Fruit fly (Drosophila melanogaster): ENCODE results near the gene Rfk.
A peak's percentile ranks its signal among the peaks of the same experiment; 100 is the strongest.

The Rfk gene

dm6 chr3R:7902313-7902872 is 10.7 kb downstream of the Rfk start, which contains the start of gene mRpS9 (continued):
- TF ChIP-seq zfh2 (GFP tag; optimal IDR thresholded peaks at IDR 0.05), result no peak
- TF ChIP-seq CG17385 (GFP tag; optimal IDR thresholded peaks at IDR 0.05), result peak; percentile 97
- TF ChIP-seq pb (GFP tag; optimal IDR thresholded peaks at IDR 0.05), result no peak
- no peak for TF ChIP-seq sc (optimal IDR thresholded peaks at IDR 0.05)
- TF ChIP-seq sc (GFP tag; optimal IDR thresholded peaks at IDR 0.05), result no peak
- peak; percentile 89 for TF ChIP-seq MBD-R2 (GFP tag; IDR thresholded peaks at IDR 0.05)
- TF ChIP-seq trem (tag; optimal IDR thresholded peaks at IDR 0.05), result peak; percentile 17
- TF ChIP-seq crp (GFP tag; optimal IDR thresholded peaks at IDR 0.05), result peak; percentile 86 to 98
- TF ChIP-seq Hmr (GFP tag; optimal IDR thresholded peaks at IDR 0.05), result no peak
- TF ChIP-seq CG13424 (tag; optimal IDR thresholded peaks at IDR 0.05), result no peak
- peak in 1 of 2 experiments; percentile 91 for TF ChIP-seq Pdp1 (GFP tag; optimal IDR thresholded peaks at IDR 0.05)
- no peak for TF ChIP-seq sqz (GFP tag; optimal IDR thresholded peaks at IDR 0.05)
- 0 out of 2 replicates have a peak, but pooled peaks have one; percentile 8 for TF ChIP-seq Scr (GFP tag; IDR thresholded peaks at IDR 0.05; ENCODE audit: partially characterized antibody)
- TF ChIP-seq CG8944 (GFP tag; optimal IDR thresholded peaks at IDR 0.05), result no peak
- TF ChIP-seq CG18262 (tag; optimal IDR thresholded peaks at IDR 0.05), result no peak
- TF ChIP-seq CG13287 (GFP tag; IDR thresholded peaks at IDR 0.05; ENCODE audit: partially characterized antibody), result peak; percentile 43; the same call in 1 of the 2 replicates

- TF ChIP-seq CG8281 (tag; optimal IDR thresholded peaks at IDR 0.05), result no peak
- TF ChIP-seq corto (GFP tag; optimal IDR thresholded peaks at IDR 0.05), result no peak
- no peak for TF ChIP-seq CG17328 (GFP tag; IDR thresholded peaks at IDR 0.05)
- TF ChIP-seq Ets65A (GFP tag), result peak; percentile 94
Measured at dm6 chr3R:7899277-7899676, 13.8 kb downstream of the Rfk start.

- TF ChIP-seq Doc2 (GFP tag; IDR thresholded peaks at IDR 0.05) (no peak), CG8281 (tag; optimal IDR thresholded peaks at IDR 0.05) (no peak), hb (GFP tag; IDR thresholded peaks at IDR 0.05; ENCODE audit: partially characterized antibody) (no peak), Dek (tag; optimal IDR thresholded peaks at IDR 0.05) (no peak), CG3726 (GFP tag; IDR thresholded peaks at IDR 0.05) (no peak), CG9437 (GFP tag; optimal IDR thresholded peaks at IDR 0.05) (peak; percentile 38), unc-4 (GFP tag; IDR thresholded peaks at IDR 0.05; ENCODE audit: partially characterized antibody) (no peak), NK7.1 (GFP tag; optimal IDR thresholded peaks at IDR 0.05) (no peak), tap (tag; optimal IDR thresholded peaks at IDR 0.05) (no peak), CG9797 (GFP tag; optimal IDR thresholded peaks at IDR 0.05) (no peak), CG13624 (GFP tag; optimal IDR thresholded peaks at IDR 0.05) (peak; percentile 55), ssp (GFP tag; IDR thresholded peaks at IDR 0.05) (0 out of 2 replicates have a peak, but pooled peaks have one; percentile 29), ewg (GFP tag; optimal IDR thresholded peaks at IDR 0.05) (no peak), CG4328 (GFP tag; optimal IDR thresholded peaks at IDR 0.05) (no peak), HLH3B (GFP tag; IDR thresholded peaks at IDR 0.05) (peak; percentile 74), Hr3 (GFP tag; optimal IDR thresholded peaks at IDR 0.05) (peak; percentile 29), sd (tag; optimal IDR thresholded peaks at IDR 0.05) (no peak), CG9609 (GFP tag; optimal IDR thresholded peaks at IDR 0.05) (no peak), grau (tag; optimal IDR thresholded peaks at IDR 0.05) (peak; percentile 83), CG13287 (GFP tag; IDR thresholded peaks at IDR 0.05; ENCODE audit: partially characterized antibody) (no peak), MESR4 (GFP tag; optimal IDR thresholded peaks at IDR 0.05) (no peak), ERR (GFP tag; optimal IDR thresholded peaks at IDR 0.05) (no peak), Ravus (GFP tag; IDR thresholded peaks at IDR 0.05) (peak; percentile 29), ftz-f1 (GFP tag; optimal IDR thresholded peaks at IDR 0.05) (no peak), Six4 (GFP tag; optimal IDR thresholded peaks at IDR 0.05) (peak; percentile 5), Awh (GFP tag; IDR thresholded peaks at IDR 0.05) (peak; percentile 46; the same call in 1 of the 2 replicates), her (GFP tag; optimal IDR thresholded peaks at IDR 0.05) (peak; percentile 48), zfh1 (GFP tag; IDR thresholded peaks at IDR 0.05) (peak; percentile 63), CG9876 (GFP tag; optimal IDR thresholded peaks at IDR 0.05) (no peak), CG8478 (optimal IDR thresholded peaks at IDR 0.05) (no peak)
Measured at dm6 chr3R:7895457-7895856, 17.6 kb downstream of the Rfk start.
